Fruit fly (Drosophila melanogaster): ENCODE measurements around the gene CG32985.

The CG32985 gene

DNA sequence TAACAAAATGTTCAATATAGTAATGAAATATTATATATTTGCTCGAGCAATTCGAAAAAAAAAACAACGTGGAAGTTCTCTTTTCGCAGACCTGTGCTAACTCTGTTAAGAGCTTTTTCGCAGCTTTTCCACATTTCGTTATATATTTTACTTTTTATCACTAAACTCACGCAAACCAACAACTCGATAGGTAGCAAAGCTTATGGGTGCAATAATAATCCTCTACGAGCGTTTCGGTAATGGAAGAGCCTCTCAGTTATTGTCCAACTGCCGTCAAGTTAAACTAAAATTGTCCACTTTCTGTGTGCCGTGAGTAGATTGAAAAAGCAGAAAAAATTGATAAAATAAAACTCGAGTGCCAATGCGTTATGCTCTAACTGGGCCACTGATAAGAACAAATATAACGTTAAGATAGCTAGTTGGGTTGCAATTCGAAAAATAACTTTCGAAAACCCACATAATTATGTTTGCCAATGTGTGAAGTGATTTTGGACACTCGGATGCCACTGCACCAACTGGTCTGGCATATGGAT lies 28.6 kb upstream of the CG32985 start, which contains the start of gene Tsp29Fa:
Tsp29Fa (plus strand) TSS at position 253 of the 533 bp plus-strand sequence.
- TF ChIP-seq Clk (GFP tag; optimal IDR thresholded peaks at IDR 0.05) = no peak
- TF ChIP-seq Hr96 (GFP tag; optimal IDR thresholded peaks at IDR 0.05) = no peak
- TF ChIP-seq CG12768 (GFP tag; optimal IDR thresholded peaks at IDR 0.05) = no peak
- peak; percentile 78 for TF ChIP-seq kay (GFP tag; ENCODE audit: borderline replicate concordance)
- TF ChIP-seq cic (GFP tag; optimal IDR thresholded peaks at IDR 0.05) = peak; percentile 63
- no peak for TF ChIP-seq tj (GFP tag; optimal IDR thresholded peaks at IDR 0.05)

DNA sequence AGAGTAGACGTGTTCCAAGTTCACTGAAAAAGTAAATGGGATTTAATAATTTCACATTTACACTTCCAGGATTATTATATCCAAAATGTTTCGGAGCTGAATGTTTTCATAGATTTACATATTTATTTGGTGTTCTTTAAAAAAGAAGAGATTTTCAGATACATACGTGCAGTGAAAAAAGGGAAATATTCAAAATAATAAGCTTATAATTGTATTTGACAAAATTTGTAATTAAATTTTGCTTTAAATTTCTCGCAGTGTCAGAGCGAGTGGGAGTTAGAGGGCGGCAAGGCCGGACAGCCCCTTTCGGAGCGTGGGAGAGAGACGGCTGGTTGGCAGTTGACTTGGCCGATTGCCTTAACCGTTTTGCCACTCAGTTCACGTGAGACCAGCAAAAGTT lies 25.3 kb upstream of the CG32985 start, which contains the start of gene Tsp29Fb:
Tsp29Fb (plus strand) TSS at position 388 of the 400 bp plus-strand sequence.
- TF ChIP-seq CG33017 (tag; optimal IDR thresholded peaks at IDR 0.05) (peak; percentile 89), CG14711 (tag; optimal IDR thresholded peaks at IDR 0.05) (peak; percentile 69), bab1 (GFP tag; optimal IDR thresholded peaks at IDR 0.05) (no peak), ovo (GFP tag; optimal IDR thresholded peaks at IDR 0.05) (peak; percentile 19), CG12768 (GFP tag; optimal IDR thresholded peaks at IDR 0.05) (peak; percentile 90), pad (GFP tag; optimal IDR thresholded peaks at IDR 0.05) (peak; percentile 57), CG7045 (GFP tag; optimal IDR thresholded peaks at IDR 0.05) (peak; percentile 87), CG7101 (tag; optimal IDR thresholded peaks at IDR 0.05) (peak; percentile 86), Crg-1 (GFP tag; optimal IDR thresholded peaks at IDR 0.05) (no peak), cnc (optimal IDR thresholded peaks at IDR 0.05) (no peak), CG1620 (GFP tag; optimal IDR thresholded peaks at IDR 0.05) (peak; percentile 35), Hr96 (GFP tag; optimal IDR thresholded peaks at IDR 0.05) (peak; percentile 81), tj (GFP tag; optimal IDR thresholded peaks at IDR 0.05) (peak; percentile 40), Mnt (GFP tag; optimal IDR thresholded peaks at IDR 0.05) (peak; percentile 24), CG5204 (GFP tag; optimal IDR thresholded peaks at IDR 0.05) (peak; percentile 90), Clk (GFP tag; optimal IDR thresholded peaks at IDR 0.05) (peak; percentile 73), kay (GFP tag; ENCODE audit: borderline replicate concordance) (no peak), CG11617 (GFP tag; optimal IDR thresholded peaks at IDR 0.05) (peak; percentile 88), cic (GFP tag; optimal IDR thresholded peaks at IDR 0.05) (no peak), toe (GFP tag; optimal IDR thresholded peaks at IDR 0.05) (peak; percentile 82)

DNA sequence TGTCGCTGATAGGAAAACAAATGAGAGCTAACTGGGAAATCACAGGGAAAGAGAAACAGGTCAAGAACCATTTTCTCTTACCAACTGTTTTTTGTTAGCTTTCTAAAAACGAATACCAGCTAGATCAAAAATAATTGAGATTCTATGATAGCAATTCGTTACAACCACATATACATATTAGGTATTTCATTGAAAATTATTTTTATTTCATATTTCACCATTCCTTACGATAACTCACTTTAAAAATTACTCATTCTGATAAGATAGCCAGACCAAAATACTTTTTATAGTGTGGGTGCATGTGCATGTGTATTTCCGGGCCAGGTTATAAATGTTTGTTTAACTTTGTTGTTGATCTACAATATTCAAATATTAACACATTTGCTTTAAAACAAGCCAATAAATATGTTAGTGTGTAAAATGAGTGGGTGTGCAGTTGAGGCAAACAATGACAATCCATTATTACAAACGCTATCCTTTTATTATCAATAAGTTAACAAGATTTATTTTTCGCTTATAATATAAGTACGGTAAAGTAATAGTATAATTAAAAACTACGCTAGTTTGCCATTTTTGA lies 24.4 kb upstream of the CG32985 start:
- TF ChIP-seq Mnt (GFP tag; optimal IDR thresholded peaks at IDR 0.05) (peak; percentile 32), ovo (GFP tag; optimal IDR thresholded peaks at IDR 0.05) (peak; percentile 54), CG14711 (tag; optimal IDR thresholded peaks at IDR 0.05) (peak; percentile 50), CG1620 (GFP tag; optimal IDR thresholded peaks at IDR 0.05) (no peak), cic (GFP tag; optimal IDR thresholded peaks at IDR 0.05) (no peak), Crg-1 (GFP tag; optimal IDR thresholded peaks at IDR 0.05) (peak; percentile 57), kay (GFP tag; ENCODE audit: borderline replicate concordance) (peak; percentile 95), toe (GFP tag; optimal IDR thresholded peaks at IDR 0.05) (peak; percentile 41), bab1 (GFP tag; optimal IDR thresholded peaks at IDR 0.05) (no peak), Hr96 (GFP tag; optimal IDR thresholded peaks at IDR 0.05) (no peak), CG12768 (GFP tag; optimal IDR thresholded peaks at IDR 0.05) (peak; percentile 57), CG5204 (GFP tag; optimal IDR thresholded peaks at IDR 0.05) (no peak), pad (GFP tag; optimal IDR thresholded peaks at IDR 0.05) (peak; percentile 12), CG7045 (GFP tag; optimal IDR thresholded peaks at IDR 0.05) (peak; percentile 57), CG33017 (tag; optimal IDR thresholded peaks at IDR 0.05) (peak; percentile 68), CG11617 (GFP tag; optimal IDR thresholded peaks at IDR 0.05) (peak; percentile 33), CG7101 (tag; optimal IDR thresholded peaks at IDR 0.05) (peak; percentile 84), tj (GFP tag; optimal IDR thresholded peaks at IDR 0.05) (no peak)

DNA sequence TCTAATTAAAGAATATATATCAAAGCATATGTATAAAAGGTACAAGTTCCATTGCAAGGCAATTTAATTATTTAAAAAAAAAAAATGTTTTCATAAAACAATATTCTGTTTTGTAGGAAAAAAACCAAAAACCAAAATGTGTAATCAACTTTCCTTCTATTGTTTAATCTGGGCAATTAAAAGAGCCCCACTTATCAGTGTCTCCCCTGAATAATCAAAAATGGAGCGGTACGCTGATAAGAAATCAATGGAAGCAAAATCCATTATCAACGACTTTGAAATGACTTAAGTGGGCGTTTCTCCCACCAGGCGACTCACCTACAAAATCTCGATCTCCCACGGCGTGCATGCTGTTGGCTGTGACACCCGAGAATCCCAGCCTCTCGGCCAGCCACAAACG lies 21.7 kb upstream of the CG32985 start:
- TF ChIP-seq Crg-1 (GFP tag; optimal IDR thresholded peaks at IDR 0.05) = no peak
- no peak for TF ChIP-seq CG5204 (GFP tag; optimal IDR thresholded peaks at IDR 0.05)
- no peak for TF ChIP-seq Clk (GFP tag; optimal IDR thresholded peaks at IDR 0.05)
- no peak for TF ChIP-seq toe (GFP tag; optimal IDR thresholded peaks at IDR 0.05)
- TF ChIP-seq kay (GFP tag; ENCODE audit: borderline replicate concordance) = no peak
- no peak for TF ChIP-seq Mnt (GFP tag; optimal IDR thresholded peaks at IDR 0.05)

DNA sequence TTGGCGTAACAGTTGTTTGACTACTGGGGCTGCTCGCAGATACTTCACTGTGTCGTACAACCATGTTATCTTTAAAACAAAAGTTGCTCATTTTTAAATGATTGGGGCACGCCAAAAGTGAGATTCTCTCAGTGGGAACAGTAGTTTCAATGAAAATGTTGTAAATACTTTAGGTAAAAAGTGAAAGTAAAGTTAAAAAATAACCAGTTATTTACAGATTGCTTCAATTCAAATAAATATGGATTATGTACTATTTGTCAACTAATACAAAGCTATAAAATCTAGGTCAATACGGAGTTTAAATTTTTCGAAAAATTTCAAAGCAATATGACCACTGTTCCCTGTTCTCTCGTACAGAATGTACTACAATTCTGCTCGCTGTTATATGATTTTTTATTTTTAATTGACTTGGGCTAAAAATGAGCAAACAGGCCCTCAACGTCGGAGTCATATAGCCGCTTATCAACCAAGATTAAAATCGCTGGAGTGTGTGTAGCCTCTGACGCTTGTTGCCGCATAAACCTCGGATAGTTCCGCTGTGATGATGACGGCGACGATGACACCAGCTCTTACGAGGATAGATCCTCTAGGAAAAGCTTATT lies 20.5 kb upstream of the CG32985 start, which contains the start of gene Argl:
Argl (minus strand) TSS at position 370 of the 602 bp plus-strand sequence.
- TF ChIP-seq Hr96 (GFP tag; optimal IDR thresholded peaks at IDR 0.05) (peak; percentile 35), bab1 (GFP tag; optimal IDR thresholded peaks at IDR 0.05) (no peak), CG33017 (tag; optimal IDR thresholded peaks at IDR 0.05) (peak; percentile 66), CG7101 (tag; optimal IDR thresholded peaks at IDR 0.05) (peak; percentile 3), Mnt (GFP tag; optimal IDR thresholded peaks at IDR 0.05) (peak; percentile 29), tj (GFP tag; optimal IDR thresholded peaks at IDR 0.05) (peak; percentile 14), kay (GFP tag; ENCODE audit: borderline replicate concordance) (peak; percentile 96), cnc (optimal IDR thresholded peaks at IDR 0.05) (no peak), toe (GFP tag; optimal IDR thresholded peaks at IDR 0.05) (peak; percentile 8), cic (GFP tag; optimal IDR thresholded peaks at IDR 0.05) (peak; percentile 93), CG14711 (tag; optimal IDR thresholded peaks at IDR 0.05) (peak; percentile 31), Crg-1 (GFP tag; optimal IDR thresholded peaks at IDR 0.05) (no peak), CG7045 (GFP tag; optimal IDR thresholded peaks at IDR 0.05) (peak; percentile 31), CG5204 (GFP tag; optimal IDR thresholded peaks at IDR 0.05) (peak; percentile 31), CG12768 (GFP tag; optimal IDR thresholded peaks at IDR 0.05) (peak; percentile 46), ovo (GFP tag; optimal IDR thresholded peaks at IDR 0.05) (no peak), CG11617 (GFP tag; optimal IDR thresholded peaks at IDR 0.05) (peak; percentile 27)

Data from whole organism, adult.